Worm (Caenorhabditis elegans): ENCODE data around the gene F52D2.7.

ce11 chrX:1971647-1972046, 9.3 kb downstream of the F52D2.7 start:
- no peak for TF ChIP-seq aly-2 (tag; optimal IDR thresholded peaks at IDR 0.05)
- TF ChIP-seq ama-1 (optimal IDR thresholded peaks at IDR 0.05), result no peak
- TF ChIP-seq aha-1 (tag), result no peak
- TF ChIP-seq zag-1 (tag; optimal IDR thresholded peaks at IDR 0.05), result no peak
- no peak for TF ChIP-seq fkh-10 (GFP tag; optimal IDR thresholded peaks at IDR 0.05)
- TF ChIP-seq nhr-28 (tag; optimal IDR thresholded peaks at IDR 0.05), result no peak
- no peak for TF ChIP-seq nhr-6 (tag; optimal IDR thresholded peaks at IDR 0.05)
- TF ChIP-seq unc-130 (GFP tag; optimal IDR thresholded peaks at IDR 0.05), result no peak

Measured in whole organism, L4 larva.